Worm (Caenorhabditis elegans): ENCODE results near the gene hmg-12.
A peak's percentile ranks its signal among the peaks of the same experiment; 100 is the strongest.

Gene hmg-12

ce11 chrII:11936393-11936792, 20.1 kb downstream of the hmg-12 start:
- TF ChIP-seq lin-39 (tag; optimal IDR thresholded peaks at IDR 0.05) = no peak
- TF ChIP-seq elt-2 (tag; optimal IDR thresholded peaks at IDR 0.05) = peak; percentile 24

DNA sequence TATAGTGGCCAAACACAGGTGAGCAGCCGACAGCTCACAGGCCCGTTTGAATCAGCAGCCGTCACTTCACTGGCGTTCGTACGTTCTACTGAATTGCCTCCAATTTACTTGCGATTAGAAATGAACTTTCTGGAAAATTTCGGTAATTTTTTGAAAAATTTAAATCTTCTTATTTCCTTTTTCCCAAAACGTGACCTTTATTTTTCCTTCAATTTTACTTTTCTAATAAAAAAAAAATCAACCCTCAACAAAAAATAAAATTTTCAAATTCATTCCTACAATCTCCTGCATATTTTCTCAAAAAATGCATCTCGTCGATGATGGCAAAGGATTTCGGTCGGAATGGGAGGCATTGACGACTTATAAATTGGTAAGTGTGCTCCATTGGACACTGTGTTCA, 32.1 kb downstream of the hmg-12 start, which contains the start of gene W03C9.8:
Gene W03C9.8, plus strand, starts transcription at position 301 of the 400 bp plus-strand sequence.
- no peak for TF ChIP-seq hmg-11 (tag; optimal IDR thresholded peaks at IDR 0.05)
- TF ChIP-seq ceh-9 (tag; optimal IDR thresholded peaks at IDR 0.05) = no peak
- no peak for TF ChIP-seq unc-39 (tag; optimal IDR thresholded peaks at IDR 0.05)
- TF ChIP-seq ztf-4 (tag; optimal IDR thresholded peaks at IDR 0.05) = no peak
- TF ChIP-seq snpc-4 (tag; optimal IDR thresholded peaks at IDR 0.05) = no peak
- TF ChIP-seq elt-2 (tag; optimal IDR thresholded peaks at IDR 0.05) = no peak
- no peak for TF ChIP-seq nhr-43 (tag; optimal IDR thresholded peaks at IDR 0.05; ENCODE audit: poor library complexity, severe bottlenecking)
- no peak for TF ChIP-seq ceh-16 (tag; optimal IDR thresholded peaks at IDR 0.05)

- TF ChIP-seq lin-39 (tag; optimal IDR thresholded peaks at IDR 0.05) (no peak), aly-2 (tag; optimal IDR thresholded peaks at IDR 0.05) (no peak), elt-2 (tag; optimal IDR thresholded peaks at IDR 0.05) (no peak), ceh-82 (tag; optimal IDR thresholded peaks at IDR 0.05) (no peak), elt-1 (tag; optimal IDR thresholded peaks at IDR 0.05) (no peak), lsy-12 (tag; optimal IDR thresholded peaks at IDR 0.05) (no peak), nhr-76 (tag; optimal IDR thresholded peaks at IDR 0.05) (no peak), nhr-237 (tag; optimal IDR thresholded peaks at IDR 0.05) (no peak)
Observed at ce11 chrII:11952963-11953362, 36.6 kb downstream of the hmg-12 start.

- TF ChIP-seq nhr-11 (tag; optimal IDR thresholded peaks at IDR 0.05) (no peak), mdl-1 (tag; optimal IDR thresholded peaks at IDR 0.05) (no peak), skn-1 (tag; optimal IDR thresholded peaks at IDR 0.05) (no peak), daf-12 (tag; optimal IDR thresholded peaks at IDR 0.05) (no peak), fkh-10 (GFP tag; optimal IDR thresholded peaks at IDR 0.05) (no peak), lin-15B (tag; optimal IDR thresholded peaks at IDR 0.05) (no peak), unc-39 (tag; optimal IDR thresholded peaks at IDR 0.05) (no peak)
Observed at ce11 chrII:11954208-11954607, 37.9 kb downstream of the hmg-12 start, which contains the start of gene W03C9.6. W03C9.6 (plus strand) TSS chrII:11954508.

- TF ChIP-seq fkh-2 (tag; optimal IDR thresholded peaks at IDR 0.05) (no peak), nhr-12 (tag; optimal IDR thresholded peaks at IDR 0.05) (no peak), nhr-11 (tag; optimal IDR thresholded peaks at IDR 0.05) (no peak), ceh-16 (tag; optimal IDR thresholded peaks at IDR 0.05) (no peak), skn-1 (tag; optimal IDR thresholded peaks at IDR 0.05) (no peak), ztf-11 (tag; optimal IDR thresholded peaks at IDR 0.05) (no peak)
Observed at ce11 chrII:11954811-11955210, 38.5 kb downstream of the hmg-12 start.

- TF ChIP-seq snpc-4 (tag; optimal IDR thresholded peaks at IDR 0.05) = peak; percentile 5
- TF ChIP-seq sea-2 (GFP tag; optimal IDR thresholded peaks at IDR 0.05) = no peak
- TF ChIP-seq eor-1 (tag; optimal IDR thresholded peaks at IDR 0.05) = no peak
- TF ChIP-seq hmg-11 (tag; optimal IDR thresholded peaks at IDR 0.05) = peak; percentile 75
- no peak for TF ChIP-seq ZK546.5 (tag; optimal IDR thresholded peaks at IDR 0.05)
- peak; percentile 18 for TF ChIP-seq egl-5 (tag; optimal IDR thresholded peaks at IDR 0.05)
- TF ChIP-seq lin-15B (tag; optimal IDR thresholded peaks at IDR 0.05) = peak; percentile 32
- peak; percentile 62 for TF ChIP-seq nfya-1 (tag; optimal IDR thresholded peaks at IDR 0.05; ENCODE audit: insufficient read depth)
- TF ChIP-seq ceh-16 (tag; optimal IDR thresholded peaks at IDR 0.05) = peak; percentile 2
- TF ChIP-seq jun-1 (tag; optimal IDR thresholded peaks at IDR 0.05) = no peak
- peak; percentile 22 for TF ChIP-seq nhr-23 (tag; optimal IDR thresholded peaks at IDR 0.05)
- no peak for TF ChIP-seq fkh-10 (GFP tag; optimal IDR thresholded peaks at IDR 0.05)
- TF ChIP-seq lsy-12 (tag; optimal IDR thresholded peaks at IDR 0.05) = peak; percentile 50
- peak; percentile 70 for TF ChIP-seq lin-39 (tag; optimal IDR thresholded peaks at IDR 0.05)
- TF ChIP-seq nhr-11 (tag; optimal IDR thresholded peaks at IDR 0.05) = no peak
- peak; percentile 48 for TF ChIP-seq pha-4 (tag; optimal IDR thresholded peaks at IDR 0.05)
- no peak for TF ChIP-seq skn-1 (tag; optimal IDR thresholded peaks at IDR 0.05)
- peak; percentile 8 for TF ChIP-seq elt-2 (tag; optimal IDR thresholded peaks at IDR 0.05)
- no peak for TF ChIP-seq zag-1 (tag; optimal IDR thresholded peaks at IDR 0.05)
Observed at ce11 chrII:11958793-11959574, 42.7 kb downstream of the hmg-12 start.
